Worm (Caenorhabditis elegans) whole organism, L3 larva: ENCODE results near the gene lgc-36.

Experiments used
- aly-2 ChIP-seq: fragments of 150-350 bp; optimal IDR thresholded peaks from 2 replicates; lab custom pipeline; 2014; ENCODE audit warnings: missing biosample characterization, missing genetic modification characterization
- ama-1 ChIP-seq: fragments of 150-350 bp; optimal IDR thresholded peaks from 2 replicates; lab custom pipeline; 2018
- ceh-28 ChIP-seq: fragments of 150-350 bp; optimal IDR thresholded peaks from 2 replicates; lab custom pipeline; 2014; ENCODE audit warnings: missing biosample characterization, missing genetic modification reagents, missing genetic modification characterization
- egl-27 ChIP-seq: sonication (generic microtip); optimal IDR thresholded peaks from 4 replicates; lab custom pipeline; 2017; ENCODE audit warnings: missing biosample characterization, missing genetic modification reagents, missing genetic modification characterization
- jun-1 ChIP-seq: fragments of 150-350 bp; optimal IDR thresholded peaks from 2 replicates; lab custom pipeline; 2014; ENCODE audit warnings: missing biosample characterization, missing genetic modification reagents, missing genetic modification characterization
- lin-15B ChIP-seq: fragments of 150-350 bp; optimal IDR thresholded peaks from 2 replicates; lab custom pipeline; 2014; ENCODE audit warnings: missing biosample characterization, missing genetic modification characterization
- lin-39 ChIP-seq: fragments of 150-350 bp; optimal IDR thresholded peaks from 2 replicates; lab custom pipeline; 2018; ENCODE audit warnings: missing biosample characterization, missing genetic modification reagents, missing genetic modification characterization
- lsy-12 ChIP-seq: sonication (generic microtip); optimal IDR thresholded peaks from 2 replicates; lab custom pipeline; 2016; ENCODE audit warnings: mild to moderate bottlenecking, missing genetic modification characterization, missing compliant biosample characterization
- nhr-28 ChIP-seq: fragments of 150-350 bp; optimal IDR thresholded peaks from 2 replicates; lab custom pipeline; 2014; ENCODE audit warnings: missing biosample characterization, missing genetic modification characterization
- nhr-67 ChIP-seq: fragments of 150-350 bp; optimal IDR thresholded peaks from 2 replicates; lab custom pipeline; 2014; ENCODE audit warnings: missing biosample characterization, missing genetic modification characterization
- pha-4 ChIP-seq: fragments of 150-350 bp; optimal IDR thresholded peaks from 2 replicates; lab custom pipeline; 2014; ENCODE audit warnings: missing biosample characterization, missing genetic modification reagents, missing genetic modification characterization
- pqm-1 ChIP-seq: fragments of 150-350 bp; optimal IDR thresholded peaks from 2 replicates; lab custom pipeline; 2017; ENCODE audit warnings: missing biosample characterization, missing genetic modification characterization, inconsistent platforms
- skn-1 ChIP-seq: fragments of 150-350 bp; optimal IDR thresholded peaks from 2 replicates; lab custom pipeline; 2014; ENCODE audit warnings: missing biosample characterization, missing genetic modification characterization
- ztf-11 ChIP-seq: fragments of 150-350 bp; optimal IDR thresholded peaks from 2 replicates; lab custom pipeline; 2014; ENCODE audit warnings: missing biosample characterization, missing genetic modification characterization

ce11 chrV:11209452-11210188 lies 49.2 kb downstream of the lgc-36 start:
- TF ChIP-seq nhr-67 (tag; lab: Kevin White, UChicago) = no peak
- TF ChIP-seq lin-15B (tag; lab: Kevin White, UChicago) = no peak
- TF ChIP-seq egl-27 = no peak
- TF ChIP-seq ama-1 (lab: Kevin White, UChicago) = no peak
- no peak for TF ChIP-seq nhr-28 (tag; lab: Kevin White, UChicago)
- TF ChIP-seq skn-1 (tag; lab: Kevin White, UChicago) = no peak
- TF ChIP-seq lsy-12 = no peak
- no peak for TF ChIP-seq aly-2 (tag; lab: Kevin White, UChicago)
- TF ChIP-seq ztf-11 (tag; lab: Kevin White, UChicago) = no peak
- no peak for TF ChIP-seq jun-1 (tag; lab: Kevin White, UChicago)
- no peak for TF ChIP-seq lin-39 (tag; lab: Kevin White, UChicago)
- no peak for TF ChIP-seq ceh-28
- TF ChIP-seq pqm-1 (tag; lab: Kevin White, UChicago) = no peak
- TF ChIP-seq pha-4 (tag; lab: Kevin White, UChicago) = no peak
